Fruit fly (Drosophila melanogaster) Kc167 (cell line): ENCODE measurements around the gene CG8034.

Source experiments
- Myc ChIP-seq: fragments of >200 bp; optimal IDR thresholded peaks from 2 replicates; lab custom pipeline; 2017; ENCODE audit warnings: missing external identifiers
- Sin3A ChIP-seq: fragments of >200 bp; optimal IDR thresholded peaks from 2 replicates; lab custom pipeline; 2018; ENCODE audit warnings: missing external identifiers
- h ChIP-seq: fragments of >200 bp; optimal IDR thresholded peaks from 3 replicates; lab custom pipeline; 2018; ENCODE audit warnings: missing external identifiers
- insv ChIP-seq: fragments of >200 bp; optimal IDR thresholded peaks from 3 replicates; lab custom pipeline; 2018; ENCODE audit warnings: missing external identifiers
- psq ChIP-seq: fragments of >200 bp; optimal IDR thresholded peaks from 2 replicates; lab custom pipeline; 2017; ENCODE audit warnings: missing external identifiers

- TF ChIP-seq Sin3A (lab: Kevin White, UChicago) (no peak), Myc (lab: Kevin White, UChicago) (no peak), psq (lab: Kevin White, UChicago) (no peak), h (lab: Kevin White, UChicago) (no peak), insv (lab: Kevin White, UChicago) (no peak)
These were observed 3.0 kb downstream of the CG8034 start for dm6 chrX:19294953-19295352.
